Fruit fly (Drosophila melanogaster): ENCODE data around the gene CG31342.
A peak's percentile ranks its signal among the peaks of the same experiment; 100 is the strongest.

The CG31342 gene

DNA sequence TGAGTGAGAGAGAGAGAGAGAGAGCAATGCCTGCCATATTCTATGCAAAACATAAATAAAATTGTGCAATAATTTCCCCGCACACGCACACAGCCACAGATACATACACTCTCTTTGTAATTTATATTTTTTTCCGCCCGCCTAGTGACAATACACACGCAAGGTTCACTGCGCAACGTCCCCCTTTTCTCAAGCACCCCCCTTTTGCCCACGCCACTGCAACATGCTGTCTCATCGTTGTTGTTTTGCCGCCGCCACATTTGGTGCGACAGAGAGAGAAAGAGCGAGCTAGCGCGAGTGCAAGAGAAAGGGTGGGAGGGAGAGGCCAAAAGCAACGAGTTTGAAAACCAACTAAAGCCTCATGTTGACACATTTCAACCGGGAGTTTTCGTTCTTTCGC lies 26.5 kb downstream of the CG31342 start (continued):
- TF ChIP-seq wek (GFP tag; optimal IDR thresholded peaks at IDR 0.05) = peak; percentile 27
- TF ChIP-seq nau (GFP tag; optimal IDR thresholded peaks at IDR 0.05) = no peak
- TF ChIP-seq CG16815 (GFP tag; optimal IDR thresholded peaks at IDR 0.05) = peak; percentile 29
- TF ChIP-seq kay (GFP tag; optimal IDR thresholded peaks at IDR 0.05) = peak; percentile 80
- peak; percentile 51; the same call in 1 of the 2 replicates for TF ChIP-seq bowl (GFP tag; IDR thresholded peaks at IDR 0.05)
- peak; percentile 61; the same call in 1 of the 2 replicates for TF ChIP-seq ttk (GFP tag; IDR thresholded peaks at IDR 0.05)
- TF ChIP-seq Ada2b (GFP tag; IDR thresholded peaks at IDR 0.05) = peak; percentile 77
- TF ChIP-seq E2f2 (GFP tag; IDR thresholded peaks at IDR 0.05) = peak; percentile 45
- peak; percentile 43 for TF ChIP-seq zen (tag; optimal IDR thresholded peaks at IDR 0.05)
- TF ChIP-seq vvl (GFP tag; IDR thresholded peaks at IDR 0.05) = peak; percentile 84
- no peak for TF ChIP-seq CG18476 (GFP tag; optimal IDR thresholded peaks at IDR 0.05)
- peak; percentile 37 for TF ChIP-seq CG33213 (GFP tag; optimal IDR thresholded peaks at IDR 0.05)
- no peak for TF ChIP-seq br (optimal IDR thresholded peaks at IDR 0.05)
- TF ChIP-seq Hmx (GFP tag; optimal IDR thresholded peaks at IDR 0.05) = no peak
- no peak for TF ChIP-seq CG17802 (tag; optimal IDR thresholded peaks at IDR 0.05)
- no peak for TF ChIP-seq Usf (GFP tag; optimal IDR thresholded peaks at IDR 0.05)
- no peak for TF ChIP-seq CG10431 (GFP tag; optimal IDR thresholded peaks at IDR 0.05)
- TF ChIP-seq CG9932 (GFP tag; IDR thresholded peaks at IDR 0.05) = peak; percentile 67
- TF ChIP-seq D19B (GFP tag; optimal IDR thresholded peaks at IDR 0.05) = no peak
- no peak for TF ChIP-seq D (optimal IDR thresholded peaks at IDR 0.05)
- TF ChIP-seq D (GFP tag; optimal IDR thresholded peaks at IDR 0.05) = peak; percentile 40
- no peak for TF ChIP-seq CG12219 (GFP tag; optimal IDR thresholded peaks at IDR 0.05)
- no peak for TF ChIP-seq CG3726 (GFP tag; IDR thresholded peaks at IDR 0.05)
- TF ChIP-seq CG34224 (GFP tag; IDR thresholded peaks at IDR 0.05; ENCODE audit: partially characterized antibody) = no peak
- TF ChIP-seq CG31388 (GFP tag; optimal IDR thresholded peaks at IDR 0.05) = no peak
- no peak for TF ChIP-seq CG13287 (GFP tag; IDR thresholded peaks at IDR 0.05; ENCODE audit: partially characterized antibody)
- TF ChIP-seq Hr78 (GFP tag; optimal IDR thresholded peaks at IDR 0.05) = peak in 1 of 2 experiments; percentile 11
- no peak for TF ChIP-seq fru (optimal IDR thresholded peaks at IDR 0.05)
- peak; percentile 66 for TF ChIP-seq CG1647 (GFP tag; optimal IDR thresholded peaks at IDR 0.05)
- TF ChIP-seq CG13123 (GFP tag; optimal IDR thresholded peaks at IDR 0.05) = no peak
- no peak for TF ChIP-seq CG6654 (GFP tag; optimal IDR thresholded peaks at IDR 0.05)
- TF ChIP-seq pb (GFP tag; optimal IDR thresholded peaks at IDR 0.05) = peak; percentile 14
- TF ChIP-seq Mes4 (GFP tag; optimal IDR thresholded peaks at IDR 0.05) = peak; percentile 50
- no peak for TF ChIP-seq Lpt (GFP tag; optimal IDR thresholded peaks at IDR 0.05)
- TF ChIP-seq CG7928 (GFP tag; optimal IDR thresholded peaks at IDR 0.05) = no peak
- no peak for TF ChIP-seq CG2116 (GFP tag; optimal IDR thresholded peaks at IDR 0.05)
- peak; percentile 5 for TF ChIP-seq CG9437 (GFP tag; optimal IDR thresholded peaks at IDR 0.05)
- TF ChIP-seq nmo (GFP tag; optimal IDR thresholded peaks at IDR 0.05) = peak; percentile 48
- TF ChIP-seq CG16863 (GFP tag; optimal IDR thresholded peaks at IDR 0.05) = peak; percentile 52
- TF ChIP-seq Meics (GFP tag; optimal IDR thresholded peaks at IDR 0.05) = peak; percentile 59
- TF ChIP-seq CG1024 (GFP tag; IDR thresholded peaks at IDR 0.05) = no peak
- TF ChIP-seq abd-A (tag; optimal IDR thresholded peaks at IDR 0.05) = peak; percentile 57
- TF ChIP-seq Dref (GFP tag; IDR thresholded peaks at IDR 0.05) = no peak
- peak; percentile 61 for TF ChIP-seq Mad (GFP tag; optimal IDR thresholded peaks at IDR 0.05)
- peak; percentile 53 for TF ChIP-seq D19A (tag; optimal IDR thresholded peaks at IDR 0.05)
- no peak for TF ChIP-seq h (optimal IDR thresholded peaks at IDR 0.05)
- peak; percentile 44 for TF ChIP-seq BtbVII (GFP tag; optimal IDR thresholded peaks at IDR 0.05)
- peak; percentile 76; the same call in 1 of the 3 replicates for TF ChIP-seq CG2199 (GFP tag; IDR thresholded peaks at IDR 0.05)
- TF ChIP-seq sug (tag; optimal IDR thresholded peaks at IDR 0.05) = peak; percentile 1
- no peak for TF ChIP-seq CG17568 (GFP tag; optimal IDR thresholded peaks at IDR 0.05)
- TF ChIP-seq CG4820 (GFP tag; optimal IDR thresholded peaks at IDR 0.05) = no peak
- TF ChIP-seq Sox102F (GFP tag; optimal IDR thresholded peaks at IDR 0.05) = no peak
- no peak for TF ChIP-seq pita (GFP tag; optimal IDR thresholded peaks at IDR 0.05)
